Worm (Caenorhabditis elegans): ENCODE measurements around the gene str-35.

DNA sequence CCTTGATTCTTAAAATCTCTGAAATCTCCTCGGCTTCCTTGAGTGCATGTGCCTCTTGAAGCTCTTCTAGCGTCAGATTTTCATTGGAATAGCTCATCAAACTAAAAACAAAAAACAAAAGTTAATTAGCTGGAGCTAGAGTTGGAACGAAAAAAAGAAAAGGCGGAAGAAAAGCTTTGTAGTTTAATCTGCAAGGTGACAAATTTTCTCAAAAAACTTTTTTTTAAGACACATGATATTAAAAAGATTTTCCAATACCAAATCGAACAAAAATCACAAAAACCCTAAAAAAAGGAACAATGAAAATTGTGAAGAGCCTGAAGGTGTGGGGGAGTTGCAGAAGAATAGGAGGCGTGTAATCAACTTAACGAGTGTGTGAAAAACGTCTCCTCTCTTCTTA is 20.0 kb upstream of the str-35 start, which contains the start of gene gnrr-5:
- TF ChIP-seq unc-30 (tag; optimal IDR thresholded peaks at IDR 0.05) (no peak), unc-98 (GFP tag; IDR thresholded peaks at IDR 0.05) (no peak), mep-1 (tag; optimal IDR thresholded peaks at IDR 0.05) (no peak), ceh-63 (GFP tag; optimal IDR thresholded peaks at IDR 0.05) (no peak), sox-4 (tag; optimal IDR thresholded peaks at IDR 0.05) (no peak), sup-37 (GFP tag; optimal IDR thresholded peaks at IDR 0.05) (no peak), lsy-2 (tag; optimal IDR thresholded peaks at IDR 0.05) (no peak), skn-1 (tag; optimal IDR thresholded peaks at IDR 0.05) (no peak), tlp-1 (tag; optimal IDR thresholded peaks at IDR 0.05) (no peak), nhr-76 (tag; optimal IDR thresholded peaks at IDR 0.05) (no peak), nhr-11 (tag; optimal IDR thresholded peaks at IDR 0.05) (no peak)
